Worm (Caenorhabditis elegans) whole organism, L4/young adult: Measurements from ENCODE around the gene nhr-92.

Experiments
- W03F9.2 ChIP-seq: fragments of 150-350 bp; optimal IDR thresholded peaks from 2 replicates; lab custom pipeline; 2014; ENCODE audit warnings: missing biosample characterization, missing genetic modification characterization
- dao-5 ChIP-seq: sonication (generic microtip); optimal IDR thresholded peaks from 2 replicates; lab custom pipeline; 2016; ENCODE audit warnings: missing genotype, missing genetic modification characterization, moderate library complexity, missing compliant biosample characterization
- him-1 ChIP-seq: sonication (generic microtip); optimal IDR thresholded peaks from 2 replicates; lab custom pipeline; 2016; ENCODE audit warnings: missing genotype, missing genetic modification reagents, missing genetic modification characterization, missing compliant biosample characterization

DNA sequence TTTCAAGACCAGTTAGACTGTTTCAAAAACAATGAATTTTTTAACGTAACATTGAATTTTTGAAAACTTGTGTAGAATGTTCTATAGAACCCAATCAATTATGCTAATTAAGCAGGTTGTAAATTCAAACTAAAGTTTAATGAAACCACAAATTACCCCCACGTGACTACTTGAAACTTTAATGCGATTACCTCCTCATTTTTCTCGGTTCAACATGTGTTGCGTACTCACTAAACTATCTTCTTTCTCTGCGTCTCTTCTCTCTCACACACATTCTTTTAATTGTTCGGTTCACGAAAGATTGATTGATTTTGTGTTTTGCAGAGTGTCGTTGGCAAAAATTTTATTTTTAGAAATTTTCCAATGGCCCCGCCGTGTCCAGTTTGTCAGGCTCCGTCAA, 3.8 kb downstream of the nhr-92 start, which contains the start of gene nhr-87:
- TF ChIP-seq him-1 (tag; lab: Kevin White, UChicago) (no peak), W03F9.2 (tag; lab: Kevin White, UChicago) (no peak), dao-5 (no peak)
